Worm (Caenorhabditis elegans) whole organism, L4 larva: Measurements from ENCODE around the gene fbxl-5.
A peak's percentile ranks its signal among the peaks of the same experiment; 100 is the strongest.
"Not testable (repeated sequence)": the region's sequence is repeated elsewhere in the genome, so short reads cannot be mapped to it uniquely, and the experiment has no call there.

Experiments used
- D1046.2 ChIP-seq: fragments of 200-800 bp; sonication (Bioruptor generic); IDR thresholded peaks from 2 replicates; pipeline ENCODE4 v1.3.6; 2022; ENCODE audit warnings: missing genetic modification characterization, missing compliant biosample characterization
- F44E2.7 ChIP-seq: fragments of 200-800 bp; sonication (Bioruptor generic); IDR thresholded peaks from 2 replicates; pipeline ENCODE4 v2.1.2; 2022; ENCODE audit warnings: missing genetic modification characterization, missing compliant biosample characterization
- Y75B8A.6 ChIP-seq: fragments of 200-800 bp; sonication (Bioruptor generic); IDR thresholded peaks from 2 replicates; pipeline ENCODE4 v1.3.6; 2022; ENCODE audit warnings: missing genetic modification reagents, missing genetic modification characterization, missing compliant biosample characterization
- ceh-20 ChIP-seq: fragments of 200-800 bp; sonication (Bioruptor generic); IDR thresholded peaks from 2 replicates; pipeline ENCODE4 v1.3.6; 2022; ENCODE audit warnings: missing genetic modification reagents, missing genetic modification characterization, missing compliant biosample characterization
- ceh-28 ChIP-seq: fragments of 150-350 bp; optimal IDR thresholded peaks from 2 replicates; lab custom pipeline; 2014; ENCODE audit warnings: missing biosample characterization, missing genetic modification reagents, missing genetic modification characterization
- ceh-82 ChIP-seq: sonication (generic microtip); optimal IDR thresholded peaks from 2 replicates; lab custom pipeline; 2017; ENCODE audit warnings: missing biosample characterization, missing genetic modification characterization
- daf-12 ChIP-seq: fragments of 150-350 bp; optimal IDR thresholded peaks from 2 replicates; lab custom pipeline; 2014; ENCODE audit warnings: missing biosample characterization, missing genetic modification reagents, missing genetic modification characterization
- daf-16 ChIP-seq, 3 experiments: sonication (generic microtip); optimal IDR thresholded peaks; 2 replicates each; lab custom pipeline; 2016 to 2017; ENCODE audit warnings: missing genetic modification characterization in 3 of 3, missing genetic modification reagents in 3 of 3, mild to moderate bottlenecking in 2 of 3, missing compliant biosample characterization in 2 of 3, missing biosample characterization in 1 of 3, moderate library complexity in 1 of 3
- daf-8 ChIP-seq: fragments of 200-800 bp; sonication (Bioruptor generic); IDR thresholded peaks from 2 replicates; pipeline ENCODE4 v1.3.6; 2022; ENCODE audit warnings: missing genetic modification characterization, missing compliant biosample characterization
- dmd-6 ChIP-seq: fragments of 200-800 bp; sonication (Bioruptor generic); IDR thresholded peaks from 2 replicates; pipeline ENCODE4 v1.3.6; 2022; ENCODE audit warnings: missing genetic modification reagents, missing genetic modification characterization, missing compliant biosample characterization
- dmd-8 ChIP-seq: fragments of 200-800 bp; sonication (Bioruptor generic); IDR thresholded peaks from 2 replicates; pipeline ENCODE4 v1.3.6; 2022; ENCODE audit warnings: missing genetic modification characterization, missing compliant biosample characterization
- dmd-9 ChIP-seq: fragments of 200-800 bp; sonication (Bioruptor generic); IDR thresholded peaks from 2 replicates; pipeline ENCODE4 v1.3.6; 2022; ENCODE audit warnings: missing genetic modification reagents, missing genetic modification characterization, missing compliant biosample characterization
- duxl-1 ChIP-seq: sonication (generic microtip); optimal IDR thresholded peaks from 2 replicates; lab custom pipeline; 2016; ENCODE audit warnings: mild to moderate bottlenecking, missing genetic modification characterization, moderate library complexity, missing compliant biosample characterization; ENCODE audit not compliant: poor library complexity
- dve-1 ChIP-seq: sonication (generic microtip); optimal IDR thresholded peaks from 2 replicates; lab custom pipeline; 2017; ENCODE audit warnings: antibody characterized with exemption, mild to moderate bottlenecking, missing genetic modification characterization, missing compliant biosample characterization; ENCODE audit not compliant: insufficient read depth
- egl-43 ChIP-seq: fragments of 200-800 bp; sonication (Bioruptor generic); IDR thresholded peaks from 2 replicates; pipeline ENCODE4 v1.3.6; 2022; ENCODE audit warnings: missing genetic modification reagents, missing genetic modification characterization, missing compliant biosample characterization
- fkh-10 ChIP-seq: fragments of 150-350 bp; optimal IDR thresholded peaks from 2 replicates; lab custom pipeline; 2014; ENCODE audit warnings: missing biosample characterization, missing genetic modification reagents, missing genetic modification characterization
- fos-1 ChIP-seq: fragments of 150-350 bp; optimal IDR thresholded peaks from 2 replicates; lab custom pipeline; 2014; ENCODE audit warnings: missing biosample characterization, missing genetic modification characterization
- hif-1 ChIP-seq, 2 experiments: sonication (generic microtip); optimal IDR thresholded peaks; 2 replicates each; lab custom pipeline; 2016 to 2017; ENCODE audit warnings: missing compliant biosample characterization in 2 of 2, missing genetic modification characterization in 2 of 2, missing genetic modification reagents in 2 of 2, missing genotype in 2 of 2, mild to moderate bottlenecking in 1 of 2
- hlh-11 ChIP-seq: fragments of 200-800 bp; sonication (Bioruptor generic); optimal IDR thresholded peaks from 2 replicates; lab custom pipeline; 2018; ENCODE audit warnings: mild to moderate bottlenecking, missing genetic modification characterization, missing compliant biosample characterization
- hlh-30 ChIP-seq: sonication (generic microtip); optimal IDR thresholded peaks from 2 replicates; lab custom pipeline; 2017; ENCODE audit warnings: antibody characterized with exemption, mild to moderate bottlenecking, missing genetic modification characterization, missing compliant biosample characterization; ENCODE audit not compliant: insufficient read depth
- lin-39 ChIP-seq: fragments of 150-350 bp; optimal IDR thresholded peaks from 2 replicates; lab custom pipeline; 2014; ENCODE audit warnings: missing biosample characterization, missing genetic modification reagents, missing genetic modification characterization
- lsy-2 ChIP-seq, 2 experiments: fragments of 150-350 bp in 1 of 2; sonication (generic microtip) in 1 of 2; optimal IDR thresholded peaks; 2 replicates each; lab custom pipeline; 2014 to 2017; ENCODE audit warnings: missing biosample characterization in 2 of 2, missing genetic modification characterization in 2 of 2
- mdt-29 ChIP-seq: fragments of 200-800 bp; sonication (Bioruptor generic); IDR thresholded peaks from 2 replicates; pipeline ENCODE4 v1.3.6; 2022; ENCODE audit warnings: missing genetic modification reagents, missing genetic modification characterization, missing compliant biosample characterization
- nhr-25 ChIP-seq: sonication (generic microtip); optimal IDR thresholded peaks from 2 replicates; lab custom pipeline; 2017; ENCODE audit warnings: missing genetic modification characterization, mild to moderate bottlenecking, missing compliant biosample characterization, antibody characterized with exemption, moderate library complexity, borderline replicate concordance; ENCODE audit not compliant: insufficient read depth
- nhr-28 ChIP-seq: fragments of 150-350 bp; optimal IDR thresholded peaks from 2 replicates; lab custom pipeline; 2014; ENCODE audit warnings: missing biosample characterization, missing genetic modification characterization
- nhr-77 ChIP-seq: fragments of 150-350 bp; optimal IDR thresholded peaks from 2 replicates; lab custom pipeline; 2014; ENCODE audit warnings: missing biosample characterization, missing genetic modification characterization
- pqm-1 ChIP-seq: sonication (generic microtip); optimal IDR thresholded peaks from 2 replicates; lab custom pipeline; 2017; ENCODE audit warnings: missing biosample characterization, missing genetic modification characterization
- tag-97 ChIP-seq: fragments of 200-800 bp; sonication (Bioruptor generic); IDR thresholded peaks from 2 replicates; pipeline ENCODE4 v1.3.6; 2022; ENCODE audit warnings: missing genetic modification characterization, missing compliant biosample characterization
- tra-1 ChIP-seq: fragments of 200-800 bp; sonication (Bioruptor generic); IDR thresholded peaks from 2 replicates; pipeline ENCODE4 v1.3.6; 2022; ENCODE audit warnings: missing genetic modification reagents, missing genetic modification characterization, missing compliant biosample characterization
- unc-130 ChIP-seq: sonication (generic microtip); optimal IDR thresholded peaks from 2 replicates; lab custom pipeline; 2016; ENCODE audit warnings: missing genetic modification reagents, missing genetic modification characterization, missing compliant biosample characterization
- vab-7 ChIP-seq: fragments of 200-800 bp; sonication (Bioruptor generic); IDR thresholded peaks from 2 replicates; pipeline ENCODE4 v1.3.6; 2022; ENCODE audit warnings: missing genetic modification reagents, missing genetic modification characterization, missing compliant biosample characterization
- zag-1 ChIP-seq: fragments of 150-350 bp; optimal IDR thresholded peaks from 2 replicates; lab custom pipeline; 2014; ENCODE audit warnings: missing biosample characterization, missing genetic modification characterization
- zip-2 ChIP-seq: fragments of 150-350 bp; optimal IDR thresholded peaks from 2 replicates; lab custom pipeline; 2014; ENCODE audit warnings: missing biosample characterization, missing genetic modification characterization

Gene fbxl-5

DNA sequence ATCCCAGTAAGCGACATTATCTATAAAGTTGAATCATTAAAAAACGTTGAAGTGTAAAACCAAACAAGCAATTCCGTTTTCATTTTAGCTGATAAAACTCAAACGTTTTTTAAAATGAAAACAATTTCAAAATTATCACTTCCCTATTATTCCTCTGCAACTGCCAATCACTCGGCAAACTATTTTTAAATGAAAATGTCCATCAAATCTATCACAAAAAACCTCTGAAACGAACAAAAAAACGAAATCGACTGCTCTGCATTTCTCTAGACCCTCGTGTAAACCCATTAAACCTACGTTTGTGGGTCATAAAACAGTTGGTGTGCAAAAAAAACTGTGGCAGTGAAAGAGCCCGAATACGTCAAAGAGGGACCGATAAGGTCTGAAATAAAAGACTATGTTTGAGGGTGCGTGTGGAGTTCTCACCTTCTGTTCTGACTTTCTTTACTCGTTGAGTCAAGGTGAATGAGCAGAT is at the start of gene fbxl-5:
fbxl-5 (plus strand) TSS at position 425 of the 475 bp plus-strand sequence.
- TF ChIP-seq pqm-1 (tag; lab: Kevin White, UChicago) (no peak), hif-1 (tag; optimal IDR thresholded peaks at IDR 0.05; lab: Kevin White, UChicago) (no peak), ceh-20 (GFP tag; lab: Robert Waterston, UW) (no peak), mdt-29 (GFP tag; lab: Robert Waterston, UW) (no peak), nhr-77 (no peak), dve-1 (tag; lab: Kevin White, UChicago) (peak; percentile 30), tra-1 (peak; percentile 85), dmd-6 (peak; percentile 83), hlh-11 (tag; lab: Kevin White, UChicago) (peak; percentile 13)
- TF ChIP-seq, all 104 proteins: peak for 4

DNA sequence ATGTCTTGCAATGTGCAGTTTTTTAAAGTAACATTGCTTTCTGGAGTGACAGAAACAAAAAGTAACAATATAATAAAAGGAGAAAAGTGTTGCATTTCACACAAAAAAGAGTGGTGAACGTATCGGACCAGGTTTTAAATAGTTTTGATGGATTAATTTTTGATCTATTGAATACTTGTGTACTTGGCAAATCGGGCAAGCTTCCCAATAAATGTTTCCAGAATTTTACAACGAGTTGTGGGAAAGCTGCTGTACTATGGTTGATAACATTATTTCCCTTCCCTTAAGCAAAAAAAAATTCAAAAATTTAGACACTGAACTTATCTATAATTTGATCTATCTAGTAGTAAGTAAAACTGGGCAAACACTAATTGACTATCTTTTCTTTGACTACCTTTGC is 49.3 kb upstream of the fbxl-5 start, which contains the start of gene C12D5.10:
C12D5.10 (minus strand) TSS at position 101 of the 400 bp plus-strand sequence.
- TF ChIP-seq nhr-28 (tag; lab: Kevin White, UChicago) (no peak), lin-39 (tag; lab: Kevin White, UChicago) (no peak), D1046.2 (GFP tag; lab: Robert Waterston, UW) (no peak), tag-97 (no peak), daf-16 (GFP tag; optimal IDR thresholded peaks at IDR 0.05; lab: Kevin White, UChicago) (no peak), daf-16 (tag; optimal IDR thresholded peaks at IDR 0.05; lab: Kevin White, UChicago) (no peak), unc-130 (GFP tag; lab: Kevin White, UChicago) (no peak), dmd-8 (GFP tag; lab: Robert Waterston, UW) (no peak), ceh-82 (tag; lab: Kevin White, UChicago) (no peak), fkh-10 (GFP tag; lab: Kevin White, UChicago) (no peak), zip-2 (tag; lab: Kevin White, UChicago) (no peak), nhr-25 (tag; lab: Kevin White, UChicago) (no peak), lsy-2 (tag; optimal IDR thresholded peaks at IDR 0.05; lab: Kevin White, UChicago) (no peak), dmd-9 (GFP tag; lab: Robert Waterston, UW) (no peak), ceh-28 (tag; lab: Kevin White, UChicago) (no peak), hlh-11 (tag; lab: Kevin White, UChicago) (no peak), hlh-30 (no peak), Y75B8A.6 (GFP tag; lab: Robert Waterston, UW) (no peak), vab-7 (no peak), egl-43 (GFP tag; lab: Robert Waterston, UW) (no peak), tra-1 (no peak)
- TF ChIP-seq, all 104 proteins: peak for 0

DNA sequence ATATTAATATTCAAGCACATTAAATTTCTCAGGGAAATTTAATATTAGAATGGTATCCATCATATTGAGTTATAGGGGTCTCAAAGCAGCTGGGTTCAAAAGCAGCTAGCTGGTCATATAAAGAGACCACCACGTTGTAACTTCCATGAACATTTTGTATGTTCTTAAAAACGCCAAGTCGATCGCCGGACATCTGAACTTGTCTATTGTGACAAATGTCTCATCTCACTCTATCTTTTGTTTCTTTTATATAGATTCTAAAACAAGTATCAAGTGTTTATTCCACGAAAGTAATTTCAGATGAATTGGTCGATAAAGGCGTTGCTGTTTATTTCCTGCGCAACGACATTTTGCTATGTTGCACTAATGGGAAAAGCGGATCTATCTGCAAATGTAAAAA is 45.9 kb upstream of the fbxl-5 start, which contains the start of gene ZK105.3:
ZK105.3 (plus strand) TSS at position 301 of the 400 bp plus-strand sequence.
- TF ChIP-seq duxl-1 (no peak), hlh-30 (no peak), daf-8 (GFP tag; lab: Robert Waterston, UW) (no peak), zag-1 (no peak), daf-12 (no peak), zip-2 (tag; lab: Kevin White, UChicago) (no peak), F44E2.7 (GFP tag; lab: Robert Waterston, UW) (no peak)

DNA sequence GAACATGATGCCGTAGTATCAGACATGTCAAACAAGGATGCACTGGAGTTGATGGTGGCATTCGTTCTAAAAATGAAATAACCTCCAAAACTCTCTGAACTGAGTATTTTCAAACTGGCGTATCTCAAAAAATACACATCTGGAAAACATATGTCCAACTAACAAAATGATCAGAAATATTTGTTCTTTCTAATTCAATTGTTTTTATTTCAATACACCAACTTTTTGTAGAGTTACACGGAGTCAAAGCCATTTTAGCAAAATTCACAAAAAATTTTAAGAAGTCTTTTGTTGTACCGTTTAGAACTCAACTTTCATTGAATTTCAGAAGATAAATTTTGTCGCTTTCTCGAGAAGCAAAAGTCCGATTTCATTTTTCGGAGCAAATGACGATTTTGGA is 39.2 kb upstream of the fbxl-5 start, which contains the start of gene srsx-40:
srsx-40 (minus strand) TSS at position 101 of the 400 bp plus-strand sequence.
- TF ChIP-seq ceh-28 (tag; lab: Kevin White, UChicago); egl-43 (GFP tag; lab: Robert Waterston, UW); fos-1 (tag; lab: Kevin White, UChicago): not testable (repeated sequence)
